Fruit fly (Drosophila melanogaster): ENCODE measurements around the gene wts.

Gene wts

DNA sequence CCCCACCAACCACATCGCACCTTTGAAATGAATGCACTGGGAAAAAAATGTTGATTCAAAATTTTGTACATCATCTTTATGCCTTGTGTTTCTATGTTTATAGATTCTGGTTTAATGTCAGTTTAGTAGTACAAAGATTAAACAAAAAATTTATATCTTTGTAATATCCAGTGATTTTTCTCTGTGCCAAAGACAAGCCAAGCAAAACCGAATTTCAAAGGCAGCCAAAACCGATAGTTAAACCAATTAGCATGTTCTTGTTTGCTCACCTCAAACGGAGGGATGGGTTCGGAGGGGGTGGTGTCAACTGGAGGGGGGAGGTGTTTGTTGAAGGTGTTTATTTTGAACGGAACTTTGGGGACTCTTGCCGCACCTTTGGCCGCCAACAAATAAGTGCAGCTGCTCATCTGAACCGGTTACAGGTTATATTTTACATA is 7.5 kb upstream of the wts start (continued):
- TF ChIP-seq Bdp1 (GFP tag; optimal IDR thresholded peaks at IDR 0.05) (peak; percentile 58), tll (GFP tag; optimal IDR thresholded peaks at IDR 0.05) (no peak), CG8281 (tag; optimal IDR thresholded peaks at IDR 0.05) (peak; percentile 55), phol (tag; optimal IDR thresholded peaks at IDR 0.05) (peak; percentile 90), zfh2 (GFP tag; optimal IDR thresholded peaks at IDR 0.05) (peak; percentile 26), crp (GFP tag; optimal IDR thresholded peaks at IDR 0.05) (peak in 1 of 2 experiments; percentile 18), CG10274 (GFP tag; optimal IDR thresholded peaks at IDR 0.05) (peak; percentile 48), Spps (tag; optimal IDR thresholded peaks at IDR 0.05) (peak; percentile 81), Hey (tag; optimal IDR thresholded peaks at IDR 0.05) (no peak), ERR (GFP tag; optimal IDR thresholded peaks at IDR 0.05) (peak; percentile 66), CG15696 (tag; optimal IDR thresholded peaks at IDR 0.05) (peak; percentile 44), fru (optimal IDR thresholded peaks at IDR 0.05) (no peak), lbe (GFP tag; optimal IDR thresholded peaks at IDR 0.05) (peak; percentile 21), slbo (GFP tag; IDR thresholded peaks at IDR 0.05) (peak; percentile 88), Atf6 (GFP tag; IDR thresholded peaks at IDR 0.05) (peak; percentile 85; the same call in 1 of the 2 replicates), CG3065 (GFP tag; optimal IDR thresholded peaks at IDR 0.05) (peak; percentile 62), Xbp1 (GFP tag; optimal IDR thresholded peaks at IDR 0.05) (peak; percentile 85), chinmo (GFP tag; IDR thresholded peaks at IDR 0.05; ENCODE audit: partially characterized antibody) (0 out of 4 replicates have a peak, but pooled peaks have one; percentile 11), ken (GFP tag; IDR thresholded peaks at IDR 0.05) (peak; percentile 86), CG11398 (GFP tag; optimal IDR thresholded peaks at IDR 0.05) (peak; percentile 75), CG2712 (tag; optimal IDR thresholded peaks at IDR 0.05) (peak; percentile 93), CG7839 (tag; optimal IDR thresholded peaks at IDR 0.05) (peak; percentile 91), Rfx (GFP tag; IDR thresholded peaks at IDR 0.05) (peak; percentile 91), repo (GFP tag; optimal IDR thresholded peaks at IDR 0.05) (peak; percentile 82), tx (GFP tag; optimal IDR thresholded peaks at IDR 0.05) (peak; percentile 49), CG7786 (GFP tag; optimal IDR thresholded peaks at IDR 0.05) (peak; percentile 73), CG15073 (GFP tag; optimal IDR thresholded peaks at IDR 0.05) (no peak), CG17829 (tag; optimal IDR thresholded peaks at IDR 0.05) (peak; percentile 91), BtbVII (GFP tag; optimal IDR thresholded peaks at IDR 0.05) (peak; percentile 75), cad (GFP tag; optimal IDR thresholded peaks at IDR 0.05) (no peak), CG1832 (GFP tag; optimal IDR thresholded peaks at IDR 0.05) (no peak), ab (GFP tag; optimal IDR thresholded peaks at IDR 0.05) (peak; percentile 14), CG17328 (GFP tag; IDR thresholded peaks at IDR 0.05) (peak; percentile 86), CG18599 (GFP tag; optimal IDR thresholded peaks at IDR 0.05) (peak; percentile 86), salm (tag; optimal IDR thresholded peaks at IDR 0.05) (peak; percentile 77), sug (tag; optimal IDR thresholded peaks at IDR 0.05) (peak; percentile 52), CG14441 (GFP tag; IDR thresholded peaks at IDR 0.05) (peak; percentile 90)

DNA sequence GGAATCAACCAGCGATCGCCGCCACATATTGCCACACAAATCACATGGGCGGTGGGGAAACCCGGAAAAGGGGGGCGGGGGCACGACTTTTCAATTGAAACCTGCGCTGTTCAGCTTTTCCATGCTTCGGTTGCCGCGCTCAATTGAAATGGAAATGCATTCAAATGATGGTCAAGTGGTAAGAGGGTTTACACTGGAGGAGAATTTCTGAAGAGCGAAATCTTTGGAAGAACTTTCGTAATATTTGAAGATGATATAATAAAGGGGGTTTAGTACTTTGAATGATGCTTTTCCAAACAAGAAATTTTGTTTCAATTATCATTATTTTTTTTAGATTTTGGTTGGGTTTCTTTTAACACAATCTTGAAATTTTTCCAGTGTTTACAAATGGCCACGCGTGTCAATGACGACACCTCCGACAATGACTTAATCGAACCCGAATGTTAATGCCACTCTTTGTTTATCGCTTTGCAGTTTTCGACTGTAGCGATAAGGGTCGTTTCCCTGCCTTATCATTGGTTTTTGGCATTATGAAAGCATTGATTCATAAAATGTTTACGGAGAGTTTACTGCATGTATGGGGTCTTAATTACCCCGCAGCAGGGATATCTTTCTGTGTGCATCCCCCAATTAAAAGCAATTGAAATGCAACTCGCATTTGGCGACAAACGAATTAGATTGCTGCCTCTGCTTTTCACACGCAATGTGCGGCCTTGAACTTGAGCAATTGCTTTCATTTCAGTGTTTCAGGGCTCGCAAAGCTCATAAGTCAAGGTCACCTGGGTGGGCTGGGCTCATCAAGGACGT is 6.2 kb upstream of the wts start:
- TF ChIP-seq so (GFP tag; IDR thresholded peaks at IDR 0.05) (peak; percentile 34; the same call in 1 of the 3 replicates), CG18619 (GFP tag; optimal IDR thresholded peaks at IDR 0.05) (peak; percentile 22), Hmr (GFP tag; optimal IDR thresholded peaks at IDR 0.05) (peak; percentile 27), jing (GFP tag; optimal IDR thresholded peaks at IDR 0.05) (peak; percentile 21), CG8924 (tag; optimal IDR thresholded peaks at IDR 0.05) (peak; percentile 36), wor (GFP tag; IDR thresholded peaks at IDR 0.05) (peak; percentile 30; the same call in 1 of the 2 replicates), CG11504 (tag; optimal IDR thresholded peaks at IDR 0.05) (peak; percentile 72), dati (GFP tag; IDR thresholded peaks at IDR 0.05) (no peak), Sox100B (GFP tag; optimal IDR thresholded peaks at IDR 0.05) (peak; percentile 13), slp2 (GFP tag; optimal IDR thresholded peaks at IDR 0.05) (peak; percentile 28), Side (GFP tag; optimal IDR thresholded peaks at IDR 0.05) (peak; percentile 34), cwo (GFP tag; optimal IDR thresholded peaks at IDR 0.05) (peak; percentile 6), Mad (GFP tag; optimal IDR thresholded peaks at IDR 0.05) (peak; percentile 18), Fer2 (tag; optimal IDR thresholded peaks at IDR 0.05) (no peak)

Data from whole organism, embryonic.